Worm (Caenorhabditis elegans) whole organism, L1 larva: ENCODE data around the gene T07A5.1.

Experiments
- Y116A8C.19 ChIP-seq: sonication (generic microtip); optimal IDR thresholded peaks from 2 replicates; lab custom pipeline; 2016; ENCODE audit warnings: missing compliant biosample characterization, missing genetic modification characterization, borderline replicate concordance
- aly-2 ChIP-seq: fragments of 150-350 bp; optimal IDR thresholded peaks from 2 replicates; lab custom pipeline; 2014; ENCODE audit warnings: missing biosample characterization, missing genetic modification characterization
- blmp-1 ChIP-seq: fragments of 150-350 bp; optimal IDR thresholded peaks from 2 replicates; lab custom pipeline; 2014; ENCODE audit warnings: missing biosample characterization, missing genetic modification characterization
- ceh-63 ChIP-seq: fragments of 200-800 bp; sonication (Bioruptor generic); optimal IDR thresholded peaks from 2 replicates; lab custom pipeline; 2018; ENCODE audit warnings: mild to moderate bottlenecking, missing genetic modification characterization, missing compliant biosample characterization
- ceh-82 ChIP-seq, 3 experiments: fragments of 150-350 bp in 1 of 3; sonication (generic microtip) in 2 of 3; optimal IDR thresholded peaks; 2 replicates each; lab custom pipeline; 2014 to 2017; ENCODE audit warnings: missing biosample characterization in 3 of 3, missing genetic modification characterization in 3 of 3
- ceh-88 ChIP-seq: fragments of 200-800 bp; sonication (Bioruptor generic); IDR thresholded peaks from 2 replicates; pipeline ENCODE4 v1.3.6; 2022; ENCODE audit warnings: missing genetic modification characterization, missing compliant biosample characterization
- efl-1 ChIP-seq, 4 experiments: fragments of 150-350 bp; optimal IDR thresholded peaks in 3 of 4; peaks in 1 of 4; 1 replicate in 1 of 4; 2 replicates in 3 of 4; lab custom pipeline; 2014; ENCODE audit warnings: missing biosample characterization in 2 of 4, missing genetic modification characterization in 2 of 4, missing genetic modification reagents in 2 of 4
- efl-3 ChIP-seq: fragments of 200-800 bp; sonication (Bioruptor generic); optimal IDR thresholded peaks from 2 replicates; lab custom pipeline; 2018; ENCODE audit warnings: mild to moderate bottlenecking, missing genetic modification characterization, missing compliant biosample characterization
- elt-3 ChIP-seq, 6 experiments: fragments of 150-350 bp in 1 of 6; sonication (generic microtip); optimal IDR thresholded peaks; 2 replicates each; lab custom pipeline; 2017 to 2018; ENCODE audit warnings: missing biosample characterization in 6 of 6, missing genetic modification characterization in 6 of 6, inconsistent platforms in 1 of 6
- ets-5 ChIP-seq: fragments of 200-800 bp; sonication (Bioruptor generic); IDR thresholded peaks from 2 replicates; pipeline ENCODE4 v1.3.6; 2022; ENCODE audit warnings: missing genetic modification characterization, missing compliant biosample characterization
- fkh-4 ChIP-seq: sonication (generic microtip); optimal IDR thresholded peaks from 2 replicates; lab custom pipeline; 2016; ENCODE audit warnings: missing compliant biosample characterization, missing genetic modification characterization, borderline replicate concordance
- fos-1 ChIP-seq: fragments of 150-350 bp; optimal IDR thresholded peaks from 2 replicates; lab custom pipeline; 2014; ENCODE audit warnings: missing biosample characterization, missing genetic modification characterization
- hlh-17 ChIP-seq: fragments of 200-800 bp; sonication (Bioruptor generic); optimal IDR thresholded peaks from 2 replicates; lab custom pipeline; 2018; ENCODE audit warnings: missing genetic modification characterization, mild to moderate bottlenecking, missing compliant biosample characterization, moderate library complexity, borderline replicate concordance
- hpl-2 ChIP-seq: fragments of 150-350 bp; optimal IDR thresholded peaks from 2 replicates; lab custom pipeline; 2014; ENCODE audit warnings: missing biosample characterization, missing genetic modification reagents, missing genetic modification characterization
- isw-1 ChIP-seq: fragments of 200-800 bp; sonication (Bioruptor generic); IDR thresholded peaks from 2 replicates; pipeline ENCODE4 v1.3.6; 2022; ENCODE audit warnings: missing genetic modification characterization, missing compliant biosample characterization
- lin-13 ChIP-seq: fragments of 150-350 bp; optimal IDR thresholded peaks from 2 replicates; lab custom pipeline; 2014; ENCODE audit warnings: missing biosample characterization, missing genetic modification reagents, missing genetic modification characterization
- lin-14 ChIP-seq: fragments of 200-800 bp; sonication (Bioruptor generic); optimal IDR thresholded peaks from 2 replicates; lab custom pipeline; 2018; ENCODE audit warnings: mild to moderate bottlenecking, missing genetic modification characterization, moderate library complexity, missing compliant biosample characterization
- lin-15B ChIP-seq: fragments of 150-350 bp; sonication (generic microtip); optimal IDR thresholded peaks from 3 replicates; lab custom pipeline; 2014; ENCODE audit warnings: missing biosample characterization, missing genetic modification characterization
- lin-35 ChIP-seq, 2 experiments: fragments of 150-350 bp; optimal IDR thresholded peaks; 2 replicates each; lab custom pipeline; 2014; ENCODE audit warnings: missing biosample characterization in 2 of 2, missing genetic modification characterization in 2 of 2, missing genetic modification reagents in 2 of 2
- lin-39 ChIP-seq: fragments of 150-350 bp; optimal IDR thresholded peaks from 2 replicates; lab custom pipeline; 2014; ENCODE audit warnings: missing biosample characterization, missing genetic modification reagents, missing genetic modification characterization
- lir-3 ChIP-seq: sonication (generic microtip); optimal IDR thresholded peaks from 2 replicates; lab custom pipeline; 2016; ENCODE audit warnings: mild to moderate bottlenecking, missing genetic modification characterization, moderate library complexity, missing compliant biosample characterization; ENCODE audit not compliant: poor library complexity
- lsy-2 ChIP-seq, 2 experiments: fragments of 150-350 bp; optimal IDR thresholded peaks; 2 replicates each; lab custom pipeline; 2014; ENCODE audit warnings: missing biosample characterization in 2 of 2, missing genetic modification characterization in 2 of 2
- mdl-1 ChIP-seq, 2 experiments: fragments of 150-350 bp; optimal IDR thresholded peaks; 2 replicates each; lab custom pipeline; 2014 to 2017; ENCODE audit warnings: missing biosample characterization in 2 of 2, missing genetic modification characterization in 2 of 2, inconsistent platforms in 1 of 2
- nhr-28 ChIP-seq: fragments of 150-350 bp; optimal IDR thresholded peaks from 2 replicates; lab custom pipeline; 2014; ENCODE audit warnings: missing biosample characterization, missing genetic modification characterization
- nhr-71 ChIP-seq: sonication (generic microtip); optimal IDR thresholded peaks from 2 replicates; lab custom pipeline; 2016; ENCODE audit warnings: mild to moderate bottlenecking, missing genetic modification characterization, moderate library complexity, missing compliant biosample characterization
- nhr-77 ChIP-seq: fragments of 150-350 bp; optimal IDR thresholded peaks from 2 replicates; lab custom pipeline; 2014; ENCODE audit warnings: missing biosample characterization, missing genetic modification characterization
- nhr-90 ChIP-seq: sonication (generic microtip); optimal IDR thresholded peaks from 2 replicates; lab custom pipeline; 2016; ENCODE audit warnings: mild to moderate bottlenecking, missing genetic modification characterization, missing compliant biosample characterization; ENCODE audit not compliant: poor library complexity
- pax-3 ChIP-seq: fragments of 200-800 bp; sonication (Bioruptor generic); optimal IDR thresholded peaks from 2 replicates; lab custom pipeline; 2018; ENCODE audit warnings: mild to moderate bottlenecking, missing genetic modification characterization, moderate library complexity, missing compliant biosample characterization
- rnt-1 ChIP-seq: sonication (generic microtip); optimal IDR thresholded peaks from 2 replicates; lab custom pipeline; 2016; ENCODE audit warnings: mild to moderate bottlenecking, missing genetic modification characterization, moderate library complexity, missing compliant biosample characterization
- snu-23 ChIP-seq: sonication (generic microtip); optimal IDR thresholded peaks from 2 replicates; lab custom pipeline; 2016; ENCODE audit warnings: missing genetic modification characterization, missing compliant biosample characterization
- sptf-1 ChIP-seq: fragments of 150-350 bp; optimal IDR thresholded peaks from 2 replicates; lab custom pipeline; 2014; ENCODE audit warnings: missing biosample characterization, missing genetic modification characterization
- sup-37 ChIP-seq: fragments of 200-800 bp; sonication (Bioruptor generic); optimal IDR thresholded peaks from 2 replicates; lab custom pipeline; 2018; ENCODE audit warnings: mild to moderate bottlenecking, missing genetic modification characterization, missing compliant biosample characterization
- unc-130 ChIP-seq: fragments of 150-350 bp; optimal IDR thresholded peaks from 2 replicates; lab custom pipeline; 2017; ENCODE audit warnings: missing biosample characterization, missing genetic modification characterization, inconsistent platforms
- unc-86 ChIP-seq: sonication (generic microtip); optimal IDR thresholded peaks from 2 replicates; lab custom pipeline; 2016; ENCODE audit warnings: missing genetic modification characterization, missing compliant biosample characterization
- unc-98 ChIP-seq: fragments of 200-800 bp; sonication (Bioruptor generic); IDR thresholded peaks from 2 replicates; pipeline ENCODE4 v1.3.6; 2022; ENCODE audit warnings: missing genetic modification characterization, missing compliant biosample characterization
- zag-1 ChIP-seq: fragments of 150-350 bp; optimal IDR thresholded peaks from 2 replicates; lab custom pipeline; 2014; ENCODE audit warnings: missing biosample characterization, missing genetic modification characterization
- ztf-4 ChIP-seq: fragments of 150-350 bp; optimal IDR thresholded peaks from 2 replicates; lab custom pipeline; 2014; ENCODE audit warnings: missing biosample characterization, missing genetic modification characterization

The T07A5.1 gene

DNA sequence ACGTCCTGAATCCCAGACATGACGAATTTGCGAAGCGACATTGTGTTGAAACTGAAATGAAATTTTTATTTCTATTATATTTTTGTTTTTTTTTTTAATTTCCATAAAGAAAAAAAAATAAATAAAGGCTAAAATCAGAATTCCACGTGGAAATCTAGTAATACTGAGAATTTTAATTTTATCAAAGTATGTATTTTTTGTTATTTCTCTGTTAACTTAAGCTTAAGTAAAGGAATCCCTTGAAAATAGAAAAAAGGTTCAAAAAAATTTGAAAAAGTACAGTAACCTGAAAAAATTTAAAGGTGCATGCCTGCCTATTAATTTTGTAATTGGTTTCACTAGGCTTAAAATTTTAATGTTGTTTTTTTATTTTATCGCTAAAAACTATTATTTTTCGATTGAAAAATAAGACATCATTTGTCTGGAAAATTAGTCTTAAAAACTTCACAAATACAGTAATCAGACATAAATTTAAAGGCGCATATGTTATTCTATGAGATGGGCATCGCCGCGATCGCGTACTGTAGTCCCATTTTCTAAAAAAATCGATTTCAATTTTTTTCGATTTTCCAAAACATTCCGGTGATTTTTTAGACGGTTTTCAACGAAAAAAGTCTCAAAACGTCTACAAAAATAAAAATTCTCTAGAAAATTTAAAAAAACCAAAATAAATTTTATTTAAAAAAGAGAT is 24.5 kb upstream of the T07A5.1 start, which contains the start of gene nex-2:
Gene nex-2 (minus strand): TSS at position 51 of the 691 bp plus-strand sequence.
- TF ChIP-seq sup-37 (GFP tag; lab: Kevin White, UChicago): no peak
- TF ChIP-seq lin-15B (tag; lab: Kevin White, UChicago): no peak
- TF ChIP-seq zag-1 (tag; lab: Kevin White, UChicago): no peak
- no peak for TF ChIP-seq ceh-63 (GFP tag; lab: Kevin White, UChicago)
- TF ChIP-seq nhr-77: no peak
- no peak for TF ChIP-seq unc-86 (tag; lab: Kevin White, UChicago)

ce11 chrIII:10329811-10330210 is 23.8 kb upstream of the T07A5.1 start:
- no peak for TF ChIP-seq Y116A8C.19 (tag; lab: Kevin White, UChicago)
- no peak for TF ChIP-seq pax-3 (tag; lab: Kevin White, UChicago)
- no peak for TF ChIP-seq sptf-1 (tag; lab: Kevin White, UChicago)
- no peak for TF ChIP-seq nhr-28 (tag; lab: Kevin White, UChicago)
- TF ChIP-seq lir-3 (tag; lab: Kevin White, UChicago): no peak
- no peak for TF ChIP-seq unc-130
- no peak for TF ChIP-seq nhr-71 (tag; lab: Kevin White, UChicago)
- TF ChIP-seq nhr-90 (tag; lab: Kevin White, UChicago): no peak
- TF ChIP-seq mdl-1 (tag; optimal IDR thresholded peaks at IDR 0.05; lab: Kevin White, UChicago): peak in 1 of 2 experiments; percentile 38
- no peak for TF ChIP-seq lin-39 (tag; lab: Kevin White, UChicago)
- no peak for TF ChIP-seq sup-37 (GFP tag; lab: Kevin White, UChicago)
- TF ChIP-seq ceh-88 (GFP tag; lab: Robert Waterston, UW): no peak
- TF ChIP-seq efl-1 (optimal IDR thresholded peaks at IDR 0.05; lab: Kevin White, UChicago): no peak
- peak in 1 of 2 experiments; percentile 10 for TF ChIP-seq efl-1 (GFP tag; optimal IDR thresholded peaks at IDR 0.05 in 1 of 2; lab: Kevin White, UChicago)
- TF ChIP-seq fkh-4 (tag; lab: Kevin White, UChicago): no peak
- TF ChIP-seq lin-13 (GFP tag; lab: Kevin White, UChicago): no peak
- no peak for TF ChIP-seq fos-1 (tag; lab: Kevin White, UChicago)
- TF ChIP-seq lsy-2 (tag; optimal IDR thresholded peaks at IDR 0.05; lab: Kevin White, UChicago): peak in 1 of 2 experiments; percentile 6
- TF ChIP-seq elt-3 (tag; optimal IDR thresholded peaks at IDR 0.05; lab: Kevin White, UChicago): peak in 2 of 6 experiments; percentile 34 to 82
- peak; percentile 56 for TF ChIP-seq lin-14
- no peak for TF ChIP-seq nhr-77
- TF ChIP-seq hpl-2 (GFP tag; lab: Kevin White, UChicago): no peak
- no peak for TF ChIP-seq snu-23
- peak in 1 of 2 experiments; percentile 6 for TF ChIP-seq lin-35 (GFP tag; optimal IDR thresholded peaks at IDR 0.05; lab: Kevin White, UChicago)
- TF ChIP-seq ceh-82 (tag; optimal IDR thresholded peaks at IDR 0.05; lab: Kevin White, UChicago): no peak
- no peak for TF ChIP-seq ets-5 (GFP tag; lab: Robert Waterston, UW)
- TF ChIP-seq unc-98 (GFP tag; lab: Robert Waterston, UW): no peak
- TF ChIP-seq rnt-1 (tag; lab: Kevin White, UChicago): peak; percentile 19
- TF ChIP-seq efl-3 (GFP tag; lab: Kevin White, UChicago): no peak
- peak; percentile 7 for TF ChIP-seq blmp-1 (tag; lab: Kevin White, UChicago)
- no peak for TF ChIP-seq ztf-4 (tag; lab: Kevin White, UChicago)
- TF ChIP-seq hlh-17 (GFP tag; lab: Kevin White, UChicago): no peak
- no peak for TF ChIP-seq isw-1
- no peak for TF ChIP-seq aly-2 (tag; lab: Kevin White, UChicago)
